Fruit fly (Drosophila melanogaster) whole organism, embryonic: Measurements from ENCODE around the gene CG14511.

ENCODE experiments used
- Adf1 ChIP-seq: fragments of 200-800 bp; sonication (Bioruptor generic); IDR thresholded peaks from 2 replicates; pipeline ENCODE4 v1.3.6; 2022; ENCODE audit warnings: missing biosample characterization, missing genetic modification characterization
- B-H2 ChIP-seq: fragments of 200-800 bp; sonication (Bioruptor generic); optimal IDR thresholded peaks from 2 replicates; lab custom pipeline; 2018; ENCODE audit warnings: missing biosample characterization, mild to moderate bottlenecking, missing genetic modification characterization
- Blimp-1 ChIP-seq: fragments of 200-800 bp; sonication (Bioruptor generic); optimal IDR thresholded peaks from 3 replicates; lab custom pipeline; 2018; ENCODE audit warnings: missing biosample characterization, missing genetic modification characterization, mild to moderate bottlenecking, moderate library complexity, missing genetic modification reagents
- CG10209 ChIP-seq: fragments of 200-800 bp; sonication (Bioruptor generic); optimal IDR thresholded peaks from 3 replicates; lab custom pipeline; 2017; ENCODE audit warnings: missing biosample characterization, mild to moderate bottlenecking, missing genetic modification characterization, missing genetic modification reagents
- CG10654 ChIP-seq: fragments of 200-800 bp; sonication (Bioruptor generic); optimal IDR thresholded peaks from 2 replicates; lab custom pipeline; 2016; ENCODE audit warnings: missing biosample characterization, missing genetic modification characterization
- CG11093 ChIP-seq: fragments of 200-800 bp; sonication (Bioruptor generic); IDR thresholded peaks from 3 replicates; pipeline ENCODE4 v1.3.6; 2022; ENCODE audit warnings: missing biosample characterization, missing genetic modification characterization
- CG11695 ChIP-seq: fragments of 200-800 bp; sonication (Bioruptor generic); IDR thresholded peaks from 3 replicates; pipeline ENCODE4 v1.3.6; 2022; ENCODE audit warnings: missing biosample characterization, missing genetic modification characterization
- CG12155 ChIP-seq: fragments of 200-800 bp; sonication (Bioruptor generic); optimal IDR thresholded peaks from 3 replicates; lab custom pipeline; 2016; ENCODE audit warnings: missing biosample characterization, missing genetic modification characterization
- CG12659 ChIP-seq: fragments of 200-800 bp; sonication (Bioruptor generic); optimal IDR thresholded peaks from 3 replicates; lab custom pipeline; 2017; ENCODE audit warnings: mild to moderate bottlenecking, missing biosample characterization, missing genetic modification reagents, missing genetic modification characterization
- CG15696 ChIP-seq: fragments of 200-800 bp; sonication (Bioruptor generic); optimal IDR thresholded peaks from 2 replicates; lab custom pipeline; 2019; ENCODE audit warnings: missing biosample characterization, mild to moderate bottlenecking, missing genetic modification characterization, moderate library complexity
- CG1647 ChIP-seq: fragments of 200-800 bp; sonication (Bioruptor generic); optimal IDR thresholded peaks from 3 replicates; lab custom pipeline; 2016; ENCODE audit warnings: missing biosample characterization, missing genetic modification characterization
- CG2202 ChIP-seq: fragments of 200-800 bp; sonication (Bioruptor generic); optimal IDR thresholded peaks from 2 replicates; lab custom pipeline; 2018; ENCODE audit warnings: missing biosample characterization, mild to moderate bottlenecking, missing genetic modification characterization
- CG32767 ChIP-seq: fragments of 200-800 bp; sonication (Bioruptor generic); IDR thresholded peaks from 2 replicates; pipeline ENCODE4 v1.3.6; 2022; ENCODE audit warnings: missing biosample characterization, missing genetic modification characterization
- CG34376 ChIP-seq: fragments of 200-800 bp; sonication (Bioruptor generic); optimal IDR thresholded peaks from 2 replicates; lab custom pipeline; 2018; ENCODE audit warnings: missing biosample characterization, mild to moderate bottlenecking, missing genetic modification characterization
- CG3726 ChIP-seq: fragments of 200-800 bp; sonication (Bioruptor generic); IDR thresholded peaks from 3 replicates; pipeline ENCODE4, ENCODE4 v1.3.6; 2022; ENCODE audit warnings: missing biosample characterization, missing genetic modification characterization
- CG4360 ChIP-seq: fragments of 200-800 bp; sonication (Bioruptor generic); IDR thresholded peaks from 2 replicates; pipeline ENCODE4 v1.3.6; 2022; ENCODE audit warnings: missing biosample characterization, missing genetic modification characterization
- CG43689 ChIP-seq: fragments of 200-800 bp; sonication (Bioruptor generic); IDR thresholded peaks from 2 replicates; pipeline ENCODE4 v1.3.6; 2022; ENCODE audit warnings: missing biosample characterization, missing genetic modification characterization
- CG6689 ChIP-seq: fragments of 200-800 bp; sonication (Bioruptor generic); IDR thresholded peaks from 2 replicates; pipeline ENCODE4 v1.3.6; 2022; ENCODE audit warnings: missing biosample characterization, missing genetic modification characterization
- CG7556 ChIP-seq: fragments of 200-800 bp; sonication (Bioruptor generic); optimal IDR thresholded peaks from 2 replicates; lab custom pipeline; 2017; ENCODE audit warnings: missing biosample characterization, mild to moderate bottlenecking, missing genetic modification characterization
- CG8359 ChIP-seq: fragments of 200-800 bp; sonication (Bioruptor generic); optimal IDR thresholded peaks from 2 replicates; lab custom pipeline; 2017; ENCODE audit warnings: missing biosample characterization, mild to moderate bottlenecking, missing genetic modification characterization, borderline replicate concordance
- CG9932 ChIP-seq: fragments of 200-800 bp; sonication (Bioruptor generic); IDR thresholded peaks from 2 replicates; pipeline ENCODE4 v1.3.6; 2022; ENCODE audit warnings: missing biosample characterization, missing genetic modification characterization
- Deaf1 ChIP-seq: fragments of 200-800 bp; optimal IDR thresholded peaks from 3 replicates; lab custom pipeline; 2019; ENCODE audit warnings: missing biosample characterization, mild to moderate bottlenecking, missing genetic modification characterization, moderate library complexity
- H15 ChIP-seq: fragments of 200-800 bp; sonication (Bioruptor generic); IDR thresholded peaks from 3 replicates; pipeline ENCODE4 v1.3.6; 2022; ENCODE audit warnings: missing biosample characterization, missing genetic modification characterization
- Max ChIP-seq: fragments of 200-800 bp; sonication (Bioruptor generic); optimal IDR thresholded peaks from 2 replicates; lab custom pipeline; 2016; ENCODE audit warnings: missing biosample characterization, mild to moderate bottlenecking, missing genetic modification characterization
- Mrtf ChIP-seq: fragments of 200-800 bp; sonication (Bioruptor generic); IDR thresholded peaks from 3 replicates; pipeline ENCODE4 v1.3.6; 2022; ENCODE audit warnings: missing biosample characterization, missing genetic modification characterization
- Nf-YB ChIP-seq: fragments of 200-800 bp; sonication (Bioruptor generic); optimal IDR thresholded peaks from 3 replicates; lab custom pipeline; 2019; ENCODE audit warnings: missing biosample characterization, mild to moderate bottlenecking, missing genetic modification characterization, moderate library complexity
- Nf-YC ChIP-seq: fragments of 200-800 bp; optimal IDR thresholded peaks from 3 replicates; lab custom pipeline; 2019; ENCODE audit warnings: missing biosample characterization, mild to moderate bottlenecking, missing genetic modification characterization, moderate library complexity
- Ssrp ChIP-seq: fragments of 200-800 bp; sonication (Bioruptor generic); optimal IDR thresholded peaks from 2 replicates; lab custom pipeline; 2018; ENCODE audit warnings: missing biosample characterization, mild to moderate bottlenecking, missing genetic modification characterization, moderate library complexity
- Trl ChIP-seq, 3 experiments: fragments of >200 bp in 2 of 3; fragments of 200-800 bp in 1 of 3; sonication (Bioruptor generic) in 1 of 3; optimal IDR thresholded peaks; 2 replicates in 1 of 3; 3 replicates in 2 of 3; lab custom pipeline; 2016 to 2017; ENCODE audit warnings: missing biosample characterization in 1 of 3, missing genetic modification characterization in 1 of 3
- abd-A ChIP-seq: fragments of 200-800 bp; sonication (Bioruptor generic); optimal IDR thresholded peaks from 3 replicates; lab custom pipeline; 2019; ENCODE audit warnings: missing biosample characterization, mild to moderate bottlenecking, missing genetic modification characterization, moderate library complexity
- cad ChIP-seq: fragments of >200 bp; optimal IDR thresholded peaks from 2 replicates; lab custom pipeline; 2017; ENCODE audit warnings: missing biosample characterization, missing genetic modification characterization
- cg ChIP-seq: fragments of 200-800 bp; sonication (Bioruptor generic); optimal IDR thresholded peaks from 3 replicates; lab custom pipeline; 2019; ENCODE audit warnings: missing biosample characterization, mild to moderate bottlenecking, missing genetic modification characterization, moderate library complexity
- chif ChIP-seq, 2 experiments: fragments of 200-800 bp; sonication (Bioruptor generic); optimal IDR thresholded peaks; 3 replicates each; lab custom pipeline; 2016; ENCODE audit warnings: missing biosample characterization in 2 of 2, missing genetic modification characterization in 2 of 2
- ci ChIP-seq: fragments of 200-800 bp; sonication (Bioruptor generic); IDR thresholded peaks from 3 replicates; pipeline ENCODE4 v1.3.6; 2022; ENCODE audit warnings: missing biosample characterization, missing genetic modification characterization
- da ChIP-seq: fragments of 200-800 bp; sonication (Bioruptor generic); optimal IDR thresholded peaks from 2 replicates; lab custom pipeline; 2016; ENCODE audit warnings: missing biosample characterization, missing genetic modification characterization
- danr ChIP-seq: fragments of 200-800 bp; sonication (Bioruptor generic); IDR thresholded peaks from 2 replicates; pipeline ENCODE4 v1.3.6; 2022; ENCODE audit warnings: missing biosample characterization, missing genetic modification characterization
- dm ChIP-seq: fragments of 200-800 bp; sonication (Bioruptor generic); optimal IDR thresholded peaks from 3 replicates; lab custom pipeline; 2016; ENCODE audit warnings: missing biosample characterization, missing genetic modification characterization
- dmrt99B ChIP-seq: fragments of 200-800 bp; sonication (Bioruptor generic); optimal IDR thresholded peaks from 2 replicates; lab custom pipeline; 2018; ENCODE audit warnings: missing biosample characterization, mild to moderate bottlenecking, missing genetic modification characterization, moderate library complexity
- ind ChIP-seq: fragments of 200-800 bp; sonication (Bioruptor generic); optimal IDR thresholded peaks from 3 replicates; lab custom pipeline; 2016; ENCODE audit warnings: missing biosample characterization, missing genetic modification characterization
- kah ChIP-seq: fragments of 200-800 bp; sonication (Bioruptor generic); optimal IDR thresholded peaks from 2 replicates; lab custom pipeline; 2018; ENCODE audit warnings: missing biosample characterization, mild to moderate bottlenecking, missing genetic modification characterization
- nau ChIP-seq: fragments of 200-800 bp; sonication (Bioruptor generic); optimal IDR thresholded peaks from 3 replicates; lab custom pipeline; 2017; ENCODE audit warnings: missing biosample characterization, mild to moderate bottlenecking, missing genetic modification characterization, missing genetic modification reagents
- nmo ChIP-seq: fragments of 200-800 bp; sonication (Bioruptor generic); optimal IDR thresholded peaks from 2 replicates; lab custom pipeline; 2018; ENCODE audit warnings: missing biosample characterization, mild to moderate bottlenecking, missing genetic modification characterization, moderate library complexity
- sens ChIP-seq: fragments of 200-800 bp; sonication (Bioruptor generic); peaks from one replicate; lab custom pipeline; 2016; ENCODE audit warnings: missing biosample characterization, missing genetic modification characterization
- sens-2 ChIP-seq: fragments of 200-800 bp; sonication (Bioruptor generic); IDR thresholded peaks from 2 replicates; pipeline ENCODE4 v1.3.6; 2022; ENCODE audit warnings: missing biosample characterization, missing genetic modification characterization
- tgo ChIP-seq: fragments of 200-800 bp; sonication (Bioruptor generic); IDR thresholded peaks from 3 replicates; pipeline ENCODE4 v1.3.6; 2022; ENCODE audit warnings: missing biosample characterization, missing genetic modification characterization
- trem ChIP-seq: fragments of 200-800 bp; optimal IDR thresholded peaks from 3 replicates; lab custom pipeline; 2019; ENCODE audit warnings: missing biosample characterization, mild to moderate bottlenecking, missing genetic modification characterization, moderate library complexity
- ttk ChIP-seq: fragments of 200-800 bp; sonication (Bioruptor generic); IDR thresholded peaks from 2 replicates; pipeline ENCODE4 v2.1.2; 2022; ENCODE audit warnings: missing biosample characterization, missing genetic modification characterization
- unpg ChIP-seq: fragments of 200-800 bp; sonication (Bioruptor generic); optimal IDR thresholded peaks from 3 replicates; lab custom pipeline; 2018; ENCODE audit warnings: missing biosample characterization, mild to moderate bottlenecking, missing genetic modification characterization, moderate library complexity
- vnd ChIP-seq: fragments of 200-800 bp; sonication (Bioruptor generic); IDR thresholded peaks from 3 replicates; pipeline ENCODE4 v1.3.6; 2022; ENCODE audit warnings: missing biosample characterization, missing genetic modification characterization; ENCODE audit not compliant: partially characterized antibody

Gene CG14511

dm6 chr3R:29122817-29123611, 23.7 kb downstream of the CG14511 start, which contains the start of the genes yem and Ctl2 (continued):
- no peak for TF ChIP-seq CG43689 (GFP tag; lab: Robert Waterston, UW)
- peak; percentile 61; the same call in 1 of the 2 replicates for TF ChIP-seq sens-2 (GFP tag; lab: Robert Waterston, UW)
- TF ChIP-seq CG3726: no peak; the same call in 2 of the 3 replicates
- TF ChIP-seq CG1647 (GFP tag; lab: Kevin White, UChicago): peak; percentile 61
- TF ChIP-seq cg: no peak
- no peak for TF ChIP-seq CG8359 (GFP tag; lab: Kevin White, UChicago)
- peak; percentile 95 for TF ChIP-seq sens
- TF ChIP-seq da (GFP tag; lab: Kevin White, UChicago): peak; percentile 67
- TF ChIP-seq CG9932 (GFP tag; lab: Robert Waterston, UW): peak; percentile 90
- peak; percentile 49 for TF ChIP-seq CG34376
- TF ChIP-seq dmrt99B (tag; lab: Kevin White, UChicago): peak; percentile 6
- TF ChIP-seq CG32767 (GFP tag; lab: Robert Waterston, UW): no peak
- no peak for TF ChIP-seq cad (GFP tag; lab: Kevin White, UChicago)
- TF ChIP-seq CG2202 (tag; lab: Kevin White, UChicago): peak; percentile 6
- peak; percentile 76 for TF ChIP-seq ind (GFP tag; lab: Kevin White, UChicago)
- peak; percentile 49 for TF ChIP-seq CG15696 (tag; lab: Kevin White, UChicago)
- TF ChIP-seq CG10209 (GFP tag; lab: Kevin White, UChicago): peak; percentile 46
- TF ChIP-seq Adf1: peak; percentile 7; the same call in 1 of the 2 replicates
- TF ChIP-seq Blimp-1: peak; percentile 23
- TF ChIP-seq CG7556 (GFP tag; lab: Kevin White, UChicago): peak; percentile 78
- peak; percentile 25 for TF ChIP-seq Nf-YB (GFP tag; lab: Kevin White, UChicago)
- TF ChIP-seq CG4360 (GFP tag; lab: Robert Waterston, UW): no peak
- TF ChIP-seq Nf-YC (tag; lab: Kevin White, UChicago): peak; percentile 58
- TF ChIP-seq CG12155 (GFP tag; lab: Kevin White, UChicago): peak; percentile 83
- peak; percentile 56; the same call in 2 of the 3 replicates for TF ChIP-seq H15 (GFP tag; lab: Robert Waterston, UW)
- TF ChIP-seq Max: peak; percentile 81
- TF ChIP-seq tgo (GFP tag; lab: Robert Waterston, UW): peak; percentile 58; the same call in 1 of the 3 replicates
- TF ChIP-seq dm (GFP tag; lab: Kevin White, UChicago): peak; percentile 88
- TF ChIP-seq B-H2: peak; percentile 58
- no peak for TF ChIP-seq Trl (optimal IDR thresholded peaks at IDR 0.05; lab: Kevin White, UChicago)
- TF ChIP-seq Trl (GFP tag; optimal IDR thresholded peaks at IDR 0.05; lab: Kevin White, UChicago): peak; percentile 83
- TF ChIP-seq nau (GFP tag; lab: Kevin White, UChicago): no peak
- TF ChIP-seq kah (GFP tag; lab: Kevin White, UChicago): peak; percentile 22
- TF ChIP-seq danr (GFP tag; lab: Robert Waterston, UW): no peak
- no peak for TF ChIP-seq Deaf1 (tag; lab: Kevin White, UChicago)
- TF ChIP-seq nmo (GFP tag; lab: Kevin White, UChicago): peak; percentile 83
- TF ChIP-seq unpg: no peak
- TF ChIP-seq vnd: no peak
- peak; percentile 65 for TF ChIP-seq Ssrp
- peak; percentile 79 for TF ChIP-seq CG12659 (GFP tag; lab: Kevin White, UChicago)
- peak; percentile 18; the same call in 1 of the 2 replicates for TF ChIP-seq CG6689 (GFP tag; lab: Robert Waterston, UW)
- TF ChIP-seq ttk (GFP tag; lab: Robert Waterston, UW): peak; percentile 37; the same call in 1 of the 2 replicates
- TF ChIP-seq CG11695 (GFP tag; lab: Robert Waterston, UW): no peak
- no peak; the same call in 2 of the 3 replicates for TF ChIP-seq CG11093 (GFP tag; lab: Robert Waterston, UW)
- peak; percentile 59 for TF ChIP-seq Mrtf (GFP tag; lab: Robert Waterston, UW)
- peak; percentile 75 to 84 for TF ChIP-seq chif (GFP tag; optimal IDR thresholded peaks at IDR 0.05; lab: Kevin White, UChicago)
- TF ChIP-seq CG10654: peak; percentile 45
- peak; percentile 48 for TF ChIP-seq trem (tag; lab: Kevin White, UChicago)
- peak; percentile 68 for TF ChIP-seq ci (GFP tag; lab: Robert Waterston, UW)
- no peak for TF ChIP-seq abd-A (tag; lab: Kevin White, UChicago)
